Fruit fly (Drosophila melanogaster): ENCODE results near the gene CG31368.

CG31368 gene

DNA sequence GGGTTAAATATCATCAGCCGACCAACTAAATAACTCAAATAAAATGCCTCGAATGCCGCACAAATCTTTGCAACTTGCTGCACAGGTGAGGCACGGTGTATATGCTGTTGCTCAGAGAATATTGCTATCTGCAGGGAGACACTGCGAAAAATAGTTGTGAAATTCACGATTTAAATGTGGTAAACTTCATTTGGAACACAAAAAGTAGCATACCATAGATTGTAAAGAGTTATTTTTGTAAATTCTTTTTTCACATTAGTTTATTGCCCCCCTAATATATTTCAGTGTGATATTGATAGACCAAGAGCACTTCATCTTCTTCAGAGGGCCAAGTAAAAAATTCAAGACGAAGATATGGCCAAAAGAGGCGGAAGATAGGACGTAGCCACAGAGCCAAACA, 38.0 kb downstream of the CG31368 start:
- TF ChIP-seq nmo (GFP tag; optimal IDR thresholded peaks at IDR 0.05), result peak; percentile 33
- no peak for TF ChIP-seq dimm (GFP tag; IDR thresholded peaks at IDR 0.05)
- TF ChIP-seq CG17829 (tag; optimal IDR thresholded peaks at IDR 0.05), result no peak
- TF ChIP-seq nau (GFP tag; optimal IDR thresholded peaks at IDR 0.05), result no peak
- no peak for TF ChIP-seq gcm (GFP tag; optimal IDR thresholded peaks at IDR 0.05)
- no peak for TF ChIP-seq Mad (GFP tag; optimal IDR thresholded peaks at IDR 0.05)
- TF ChIP-seq dpn (GFP tag; optimal IDR thresholded peaks at IDR 0.05), result peak in 1 of 2 experiments; percentile 6
- TF ChIP-seq NFAT (GFP tag; IDR thresholded peaks at IDR 0.05), result no peak
- TF ChIP-seq onecut (GFP tag; IDR thresholded peaks at IDR 0.05), result no peak
- peak; percentile 2 for TF ChIP-seq CG3281 (GFP tag; optimal IDR thresholded peaks at IDR 0.05)
- TF ChIP-seq zfh1 (GFP tag; IDR thresholded peaks at IDR 0.05), result peak; percentile 44; the same call in 1 of the 3 replicates
- TF ChIP-seq CG12659 (GFP tag; optimal IDR thresholded peaks at IDR 0.05), result no peak
- no peak for TF ChIP-seq CG14965 (GFP tag; optimal IDR thresholded peaks at IDR 0.05; ENCODE audit: borderline replicate concordance)
- TF ChIP-seq Hr3 (GFP tag; optimal IDR thresholded peaks at IDR 0.05), result no peak
- peak; percentile 20 for TF ChIP-seq Fer3 (tag; optimal IDR thresholded peaks at IDR 0.05)
- peak; percentile 17 for TF ChIP-seq az2 (GFP tag; optimal IDR thresholded peaks at IDR 0.05)
- no peak for TF ChIP-seq Jarid2 (GFP tag; optimal IDR thresholded peaks at IDR 0.05)
- TF ChIP-seq CG12299 (tag; optimal IDR thresholded peaks at IDR 0.05), result no peak
- no peak for TF ChIP-seq CG9817 (tag; optimal IDR thresholded peaks at IDR 0.05)
- TF ChIP-seq CG15011 (GFP tag; optimal IDR thresholded peaks at IDR 0.05), result no peak
- TF ChIP-seq CG14014 (GFP tag; IDR thresholded peaks at IDR 0.05), result no peak
- no peak for TF ChIP-seq prd (optimal IDR thresholded peaks at IDR 0.05)
- peak; percentile 47; the same call in 1 of the 3 replicates for TF ChIP-seq prd (GFP tag; IDR thresholded peaks at IDR 0.05)
- TF ChIP-seq Dp (GFP tag; optimal IDR thresholded peaks at IDR 0.05), result no peak
- TF ChIP-seq cwo (GFP tag; optimal IDR thresholded peaks at IDR 0.05), result no peak
- no peak for TF ChIP-seq gsb-n (tag; optimal IDR thresholded peaks at IDR 0.05)
- TF ChIP-seq B-H2 (GFP tag; optimal IDR thresholded peaks at IDR 0.05), result no peak
- peak; percentile 23; the same call in 1 of the 2 replicates for TF ChIP-seq CG17328 (GFP tag; IDR thresholded peaks at IDR 0.05)
- no peak for TF ChIP-seq CG12155 (GFP tag; optimal IDR thresholded peaks at IDR 0.05)
- peak; percentile 40; the same call in 1 of the 2 replicates for TF ChIP-seq Xrp1 (GFP tag; IDR thresholded peaks at IDR 0.05)
- peak; percentile 50; the same call in 2 of the 3 replicates for TF ChIP-seq B-H1 (GFP tag; IDR thresholded peaks at IDR 0.05)
- no peak for TF ChIP-seq jing (GFP tag; optimal IDR thresholded peaks at IDR 0.05)
- TF ChIP-seq chif (GFP tag; optimal IDR thresholded peaks at IDR 0.05), result peak in 1 of 2 experiments; percentile 7
- peak; percentile 56 for TF ChIP-seq Sox102F (GFP tag; optimal IDR thresholded peaks at IDR 0.05)
- no peak for TF ChIP-seq CG1832 (GFP tag; optimal IDR thresholded peaks at IDR 0.05)
- TF ChIP-seq nerfin-1 (tag; optimal IDR thresholded peaks at IDR 0.05), result no peak
- no peak for TF ChIP-seq Blimp-1 (GFP tag; optimal IDR thresholded peaks at IDR 0.05)
- TF ChIP-seq Ada2b (GFP tag; IDR thresholded peaks at IDR 0.05), result peak; percentile 44; the same call in 1 of the 2 replicates
- TF ChIP-seq Xbp1 (GFP tag; optimal IDR thresholded peaks at IDR 0.05), result peak; percentile 30
- no peak; the same call in 1 of the 2 replicates for TF ChIP-seq CG3847 (GFP tag; IDR thresholded peaks at IDR 0.05)
- no peak for TF ChIP-seq pzg (GFP tag; optimal IDR thresholded peaks at IDR 0.05)
- no peak for TF ChIP-seq zen2 (GFP tag; IDR thresholded peaks at IDR 0.05; ENCODE audit: partially characterized antibody)
- TF ChIP-seq aop (GFP tag; IDR thresholded peaks at IDR 0.05), result no peak
- TF ChIP-seq Ravus (GFP tag; IDR thresholded peaks at IDR 0.05), result no peak
- TF ChIP-seq ems (GFP tag; optimal IDR thresholded peaks at IDR 0.05), result no peak
- no peak for TF ChIP-seq CG6791 (GFP tag; IDR thresholded peaks at IDR 0.05; ENCODE audit: partially characterized antibody)
- TF ChIP-seq Neu2 (GFP tag; optimal IDR thresholded peaks at IDR 0.05; ENCODE audit: borderline replicate concordance), result no peak
- TF ChIP-seq zen (tag; optimal IDR thresholded peaks at IDR 0.05), result no peak
- peak; percentile 43 for TF ChIP-seq sisA (GFP tag; IDR thresholded peaks at IDR 0.05)
- TF ChIP-seq Aef1 (GFP tag; IDR thresholded peaks at IDR 0.05), result 0 out of 3 replicates have a peak, but pooled peaks have one; percentile 13
- peak; percentile 0 for TF ChIP-seq lilli (GFP tag; optimal IDR thresholded peaks at IDR 0.05)

Data from whole organism, embryonic.